Worm (Caenorhabditis elegans): Measurements from ENCODE around the gene Y50E8A.5.

ce11 chrV:14784160-14784774 lies 47.5 kb upstream of the Y50E8A.5 start, which contains the start of gene Y50E8A.12:
- TF ChIP-seq ztf-29 (GFP tag; IDR thresholded peaks at IDR 0.05) (no peak), ztf-23 (GFP tag; IDR thresholded peaks at IDR 0.05) (no peak)

Data from whole organism, midembryonic.